Worm (Caenorhabditis elegans) whole organism, L4 larva: ENCODE measurements around the gene misc-1.

Experiments
- F10B5.3 ChIP-seq: sonication (generic microtip); optimal IDR thresholded peaks from 2 replicates; lab custom pipeline; 2016; ENCODE audit warnings: mild to moderate bottlenecking, missing genetic modification characterization, missing compliant biosample characterization
- R02D3.7 ChIP-seq: fragments of 150-350 bp; sonication (generic microtip); optimal IDR thresholded peaks from 3 replicates; lab custom pipeline; 2014; ENCODE audit warnings: missing biosample characterization, missing genetic modification characterization
- T20F7.1 ChIP-seq: fragments of 200-800 bp; sonication (Bioruptor generic); optimal IDR thresholded peaks from 2 replicates; lab custom pipeline; 2018; ENCODE audit warnings: mild to moderate bottlenecking, missing genetic modification characterization, missing compliant biosample characterization
- T26A8.4 ChIP-seq: fragments of 200-800 bp; sonication (Bioruptor generic); IDR thresholded peaks from 2 replicates; pipeline ENCODE4 v1.3.6; 2022; ENCODE audit warnings: missing genetic modification characterization, missing compliant biosample characterization
- Y105C5A.15 ChIP-seq: fragments of 200-800 bp; sonication (Bioruptor generic); IDR thresholded peaks from 2 replicates; pipeline ENCODE4 v1.3.6; 2022; ENCODE audit warnings: missing genetic modification characterization, missing compliant biosample characterization
- Y5F2A.4 ChIP-seq: fragments of 200-800 bp; sonication (Bioruptor generic); optimal IDR thresholded peaks from 2 replicates; lab custom pipeline; 2018; ENCODE audit warnings: mild to moderate bottlenecking, missing genetic modification characterization, missing compliant biosample characterization
- aha-1 ChIP-seq: fragments of 150-350 bp; peaks from one replicate; lab custom pipeline; 2014; ENCODE audit warnings: missing biosample characterization, missing genetic modification characterization
- ama-1 ChIP-seq: fragments of 150-350 bp; optimal IDR thresholded peaks from 2 replicates; lab custom pipeline; 2014; ENCODE audit warnings: inconsistent platforms, mixed read lengths
- arid-1 ChIP-seq: fragments of 200-800 bp; sonication (Bioruptor generic); conservative IDR thresholded peaks from 2 replicates; pipeline ENCODE4 v1.3.6; 2022; ENCODE audit warnings: missing genetic modification reagents, missing genetic modification characterization, missing compliant biosample characterization
- ceh-62 ChIP-seq: sonication (generic microtip); optimal IDR thresholded peaks from 2 replicates; lab custom pipeline; 2017; ENCODE audit warnings: missing biosample characterization, missing genetic modification characterization
- ces-1 ChIP-seq: fragments of 150-350 bp; sonication (generic microtip); optimal IDR thresholded peaks from 4 replicates; lab custom pipeline; 2014; ENCODE audit warnings: missing biosample characterization, missing genetic modification reagents, missing genetic modification characterization
- ctbp-1 ChIP-seq: fragments of 200-800 bp; sonication (Bioruptor generic); IDR thresholded peaks from 2 replicates; pipeline ENCODE4 v1.3.6; 2022; ENCODE audit warnings: missing genetic modification reagents, missing genetic modification characterization, missing compliant biosample characterization
- daf-12 ChIP-seq: fragments of 150-350 bp; optimal IDR thresholded peaks from 2 replicates; lab custom pipeline; 2014; ENCODE audit warnings: missing biosample characterization, missing genetic modification reagents, missing genetic modification characterization
- dmd-6 ChIP-seq: fragments of 200-800 bp; sonication (Bioruptor generic); IDR thresholded peaks from 2 replicates; pipeline ENCODE4 v1.3.6; 2022; ENCODE audit warnings: missing genetic modification reagents, missing genetic modification characterization, missing compliant biosample characterization
- dpl-1 ChIP-seq: fragments of 150-350 bp; optimal IDR thresholded peaks from 2 replicates; lab custom pipeline; 2014; ENCODE audit warnings: missing biosample characterization, missing genetic modification reagents, missing genetic modification characterization
- egl-27 ChIP-seq: sonication (generic microtip); optimal IDR thresholded peaks from 3 replicates; lab custom pipeline; 2017; ENCODE audit warnings: missing biosample characterization, missing genetic modification reagents, missing genetic modification characterization
- hlh-30 ChIP-seq: sonication (generic microtip); optimal IDR thresholded peaks from 2 replicates; lab custom pipeline; 2017; ENCODE audit warnings: antibody characterized with exemption, mild to moderate bottlenecking, missing genetic modification characterization, missing compliant biosample characterization; ENCODE audit not compliant: insufficient read depth
- hmg-1.1 ChIP-seq: fragments of 200-800 bp; sonication (Bioruptor generic); IDR thresholded peaks from 2 replicates; pipeline ENCODE4 v1.3.6; 2022; ENCODE audit warnings: missing genetic modification reagents, missing genetic modification characterization, missing compliant biosample characterization
- lin-13 ChIP-seq: fragments of 150-350 bp; optimal IDR thresholded peaks from 2 replicates; lab custom pipeline; 2014; ENCODE audit warnings: missing biosample characterization, missing genetic modification reagents, missing genetic modification characterization
- lin-39 ChIP-seq: fragments of 150-350 bp; optimal IDR thresholded peaks from 2 replicates; lab custom pipeline; 2014; ENCODE audit warnings: missing biosample characterization, missing genetic modification reagents, missing genetic modification characterization
- lsy-2 ChIP-seq, 2 experiments: fragments of 150-350 bp in 1 of 2; sonication (generic microtip) in 1 of 2; optimal IDR thresholded peaks; 2 replicates each; lab custom pipeline; 2014 to 2017; ENCODE audit warnings: missing biosample characterization in 2 of 2, missing genetic modification characterization in 2 of 2
- mes-2 ChIP-seq: sonication (generic microtip); optimal IDR thresholded peaks from 2 replicates; lab custom pipeline; 2016; ENCODE audit warnings: missing genotype, mild to moderate bottlenecking, missing genetic modification characterization, missing compliant biosample characterization; ENCODE audit not compliant: poor library complexity, severe bottlenecking
- nhr-102 ChIP-seq: sonication (generic microtip); optimal IDR thresholded peaks from 2 replicates; lab custom pipeline; 2016; ENCODE audit warnings: mild to moderate bottlenecking, missing genetic modification characterization, moderate library complexity, missing compliant biosample characterization
- nhr-111 ChIP-seq: fragments of 200-800 bp; sonication (Bioruptor generic); optimal IDR thresholded peaks from 2 replicates; lab custom pipeline; 2018; ENCODE audit warnings: mild to moderate bottlenecking, missing genetic modification characterization, missing compliant biosample characterization
- nhr-42 ChIP-seq: fragments of 200-800 bp; sonication (Bioruptor generic); IDR thresholded peaks from 2 replicates; pipeline ENCODE4 v1.3.6; 2022; ENCODE audit warnings: missing genetic modification characterization, missing compliant biosample characterization
- nhr-48 ChIP-seq: sonication (generic microtip); optimal IDR thresholded peaks from 2 replicates; lab custom pipeline; 2016; ENCODE audit warnings: mild to moderate bottlenecking, missing genetic modification characterization, missing compliant biosample characterization
- nhr-76 ChIP-seq: fragments of 150-350 bp; optimal IDR thresholded peaks from 2 replicates; lab custom pipeline; 2014; ENCODE audit warnings: missing biosample characterization, missing genetic modification characterization
- rbr-2 ChIP-seq: sonication (generic microtip); optimal IDR thresholded peaks from 2 replicates; lab custom pipeline; 2016; ENCODE audit warnings: missing genotype, missing genetic modification characterization, missing compliant biosample characterization
- sdz-12 ChIP-seq: fragments of 200-800 bp; sonication (Bioruptor generic); optimal IDR thresholded peaks from 2 replicates; lab custom pipeline; 2018; ENCODE audit warnings: mild to moderate bottlenecking, missing genetic modification characterization, missing compliant biosample characterization
- skn-1 ChIP-seq: fragments of 150-350 bp; optimal IDR thresholded peaks from 2 replicates; lab custom pipeline; 2014; ENCODE audit warnings: missing biosample characterization, missing genetic modification characterization
- snpc-1.2 ChIP-seq: fragments of 200-800 bp; sonication (Bioruptor generic); IDR thresholded peaks from 2 replicates; pipeline ENCODE4 v1.3.6; 2022; ENCODE audit warnings: missing genetic modification reagents, missing genetic modification characterization, missing compliant biosample characterization
- zfp-2 ChIP-seq: sonication (generic microtip); optimal IDR thresholded peaks from 2 replicates; lab custom pipeline; 2016; ENCODE audit warnings: mild to moderate bottlenecking, missing genetic modification characterization, missing compliant biosample characterization
- zfp-3 ChIP-seq: fragments of 200-800 bp; sonication (Bioruptor generic); conservative IDR thresholded peaks from 2 replicates; pipeline ENCODE4 v1.3.6; 2022; ENCODE audit warnings: missing genetic modification reagents, missing genetic modification characterization, missing compliant biosample characterization
- zip-11 ChIP-seq: fragments of 200-800 bp; sonication (Bioruptor generic); IDR thresholded peaks from 2 replicates; pipeline ENCODE4 v1.3.6; 2022; ENCODE audit warnings: missing genetic modification characterization, missing compliant biosample characterization
- ztf-11 ChIP-seq: fragments of 150-350 bp; optimal IDR thresholded peaks from 2 replicates; lab custom pipeline; 2014; ENCODE audit warnings: missing biosample characterization, missing genetic modification characterization

The misc-1 gene

ce11 chrII:285627-286550 lies 536 bp upstream of the misc-1 start, which contains the start of gene B0432.10 (continued):
- TF ChIP-seq lsy-2 (tag; optimal IDR thresholded peaks at IDR 0.05; lab: Kevin White, UChicago), result peak in 1 of 2 experiments; percentile 91
- no peak for TF ChIP-seq R02D3.7 (tag; lab: Kevin White, UChicago)
- TF ChIP-seq lin-39 (tag; lab: Kevin White, UChicago), result no peak
- TF ChIP-seq aha-1 (tag; lab: Kevin White, UChicago), result peak; percentile 95
- 0 out of 2 replicates have a peak, but pooled peaks have one; percentile 44 for TF ChIP-seq arid-1 (GFP tag; lab: Robert Waterston, UW)
- TF ChIP-seq egl-27 (tag; lab: Kevin White, UChicago), result no peak
- TF ChIP-seq nhr-102 (tag; lab: Kevin White, UChicago), result peak; percentile 33
- no peak for TF ChIP-seq ama-1
- TF ChIP-seq T20F7.1 (GFP tag; lab: Kevin White, UChicago), result peak; percentile 85
- TF ChIP-seq ceh-62 (tag; lab: Kevin White, UChicago), result no peak
- no peak for TF ChIP-seq ctbp-1
- peak; percentile 65 for TF ChIP-seq hlh-30 (tag; lab: Kevin White, UChicago)
- peak; percentile 62 for TF ChIP-seq lin-13
- TF ChIP-seq F10B5.3 (tag; lab: Kevin White, UChicago), result peak; percentile 51
- peak; percentile 64 for TF ChIP-seq rbr-2 (tag; lab: Kevin White, UChicago)
- TF ChIP-seq nhr-48 (tag; lab: Kevin White, UChicago), result no peak
- no peak for TF ChIP-seq nhr-76 (tag; lab: Kevin White, UChicago)
- peak; percentile 96 for TF ChIP-seq dpl-1 (GFP tag; lab: Kevin White, UChicago)
- no peak for TF ChIP-seq Y5F2A.4 (GFP tag; lab: Kevin White, UChicago)
- no peak for TF ChIP-seq skn-1 (tag; lab: Kevin White, UChicago)
- TF ChIP-seq mes-2 (tag; lab: Kevin White, UChicago), result peak; percentile 91
- TF ChIP-seq hmg-1.1 (GFP tag; lab: Robert Waterston, UW), result peak; percentile 42; the same call in 1 of the 2 replicates
- TF ChIP-seq daf-12 (tag; lab: Kevin White, UChicago), result no peak

DNA sequence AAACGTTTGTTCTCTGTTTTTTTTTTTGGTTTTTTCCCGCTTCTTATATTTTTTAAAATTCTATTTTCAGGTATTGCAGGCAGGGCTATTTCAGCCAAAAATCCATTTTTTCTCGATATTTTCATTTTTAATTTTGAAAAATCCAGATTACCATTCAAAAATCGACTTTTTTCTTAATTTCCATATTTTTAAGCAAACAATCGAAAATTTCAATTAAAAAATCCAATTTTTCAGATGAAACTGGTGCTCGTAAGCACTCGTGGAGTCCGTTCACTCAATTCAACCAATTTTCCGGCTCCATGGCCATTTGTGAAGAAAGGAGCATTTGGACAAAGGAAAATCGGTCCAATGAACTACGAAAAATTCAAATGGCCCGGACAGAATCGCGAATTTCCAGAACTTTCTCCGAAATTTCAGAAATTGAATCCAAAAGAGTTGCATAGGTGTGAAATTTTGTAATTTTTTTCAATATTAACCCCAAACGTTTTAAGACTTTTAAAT lies 2.3 kb downstream of the misc-1 start, which contains the start of gene mrpl-41:
Gene mrpl-41 (plus strand): TSS at position 235 of the 501 bp plus-strand sequence.
- TF ChIP-seq zfp-2 (tag; lab: Kevin White, UChicago) (no peak), dpl-1 (GFP tag; lab: Kevin White, UChicago) (no peak), T26A8.4 (peak; percentile 46; the same call in 1 of the 2 replicates), ces-1 (no peak), nhr-111 (GFP tag; lab: Kevin White, UChicago) (no peak), zfp-3 (GFP tag; lab: Robert Waterston, UW) (no peak), rbr-2 (tag; lab: Kevin White, UChicago) (no peak), snpc-1.2 (GFP tag; lab: Robert Waterston, UW) (0 out of 2 replicates have a peak, but pooled peaks have one; percentile 14), nhr-42 (GFP tag; lab: Robert Waterston, UW) (peak; percentile 61; the same call in 1 of the 2 replicates), dmd-6 (GFP tag; lab: Robert Waterston, UW) (no peak), zip-11 (GFP tag; lab: Robert Waterston, UW) (no peak), mes-2 (tag; lab: Kevin White, UChicago) (no peak), ztf-11 (tag; lab: Kevin White, UChicago) (no peak), Y5F2A.4 (GFP tag; lab: Kevin White, UChicago) (no peak), Y105C5A.15 (no peak), sdz-12 (GFP tag; lab: Kevin White, UChicago) (peak; percentile 23)
